Fruit fly (Drosophila melanogaster) whole organism, embryonic: Measurements from ENCODE around the gene alphaSnap.

ENCODE experiments used
- Atf-2 ChIP-seq: fragments of 200-800 bp; sonication (Bioruptor generic); optimal IDR thresholded peaks from 2 replicates; lab custom pipeline; 2016; ENCODE audit warnings: missing biosample characterization, missing genetic modification characterization
- CG10147 ChIP-seq: fragments of 200-800 bp; sonication (Bioruptor generic); optimal IDR thresholded peaks from 2 replicates; lab custom pipeline; 2019; ENCODE audit warnings: missing biosample characterization, mild to moderate bottlenecking, missing genetic modification characterization, moderate library complexity
- CG10267 ChIP-seq: fragments of 200-800 bp; sonication (Bioruptor generic); optimal IDR thresholded peaks from 2 replicates; lab custom pipeline; 2018; ENCODE audit warnings: missing biosample characterization, mild to moderate bottlenecking, missing genetic modification characterization, moderate library complexity
- CG10565 ChIP-seq: fragments of 200-800 bp; sonication (Bioruptor generic); optimal IDR thresholded peaks from 3 replicates; lab custom pipeline; 2016; ENCODE audit warnings: missing biosample characterization, mild to moderate bottlenecking, missing genetic modification characterization
- CG11085 ChIP-seq: fragments of 200-800 bp; sonication (Bioruptor generic); IDR thresholded peaks from 2 replicates; pipeline ENCODE4 v1.3.6; 2022; ENCODE audit warnings: missing biosample characterization, missing genetic modification characterization
- CG11560 ChIP-seq: fragments of 200-800 bp; sonication (Bioruptor generic); IDR thresholded peaks from 3 replicates; pipeline ENCODE4 v1.3.6; 2022; ENCODE audit warnings: missing biosample characterization, missing genetic modification characterization
- CG12391 ChIP-seq: fragments of 200-800 bp; sonication (Bioruptor generic); optimal IDR thresholded peaks from 3 replicates; lab custom pipeline; 2018; ENCODE audit warnings: missing biosample characterization, mild to moderate bottlenecking, missing genetic modification characterization, moderate library complexity
- CG13424 ChIP-seq: fragments of 200-800 bp; sonication (Bioruptor generic); optimal IDR thresholded peaks from 2 replicates; lab custom pipeline; 2019; ENCODE audit warnings: missing biosample characterization, mild to moderate bottlenecking, missing genetic modification characterization, moderate library complexity
- CG13894 ChIP-seq: fragments of 200-800 bp; sonication (Bioruptor generic); optimal IDR thresholded peaks from 3 replicates; lab custom pipeline; 2018; ENCODE audit warnings: missing biosample characterization, mild to moderate bottlenecking, missing genetic modification characterization, moderate library complexity
- CG15269 ChIP-seq: fragments of 200-800 bp; sonication (Bioruptor generic); optimal IDR thresholded peaks from 2 replicates; lab custom pipeline; 2018; ENCODE audit warnings: missing biosample characterization, mild to moderate bottlenecking, missing genetic modification characterization, moderate library complexity
- CG17802 ChIP-seq: fragments of 200-800 bp; sonication (Bioruptor generic); optimal IDR thresholded peaks from 2 replicates; lab custom pipeline; 2018; ENCODE audit warnings: missing biosample characterization, mild to moderate bottlenecking, missing genetic modification characterization, moderate library complexity
- CG17912 ChIP-seq: fragments of 200-800 bp; sonication (Bioruptor generic); optimal IDR thresholded peaks from 2 replicates; lab custom pipeline; 2018; ENCODE audit warnings: missing biosample characterization, mild to moderate bottlenecking, missing genetic modification characterization
- CG30020 ChIP-seq: fragments of 200-800 bp; optimal IDR thresholded peaks from 2 replicates; lab custom pipeline; 2019; ENCODE audit warnings: missing biosample characterization, mild to moderate bottlenecking, missing genetic modification characterization, moderate library complexity
- CG3281 ChIP-seq: fragments of 200-800 bp; sonication (Bioruptor generic); optimal IDR thresholded peaks from 3 replicates; lab custom pipeline; 2017; ENCODE audit warnings: missing biosample characterization, mild to moderate bottlenecking, missing genetic modification characterization
- CG3407 ChIP-seq: fragments of 200-800 bp; sonication (Bioruptor generic); optimal IDR thresholded peaks from 2 replicates; lab custom pipeline; 2018; ENCODE audit warnings: missing biosample characterization, mild to moderate bottlenecking, missing genetic modification characterization
- CG42726 ChIP-seq: fragments of 200-800 bp; sonication (Bioruptor generic); IDR thresholded peaks from 2 replicates; pipeline ENCODE4 v1.3.6; 2022; ENCODE audit warnings: missing biosample characterization, missing genetic modification characterization; ENCODE audit not compliant: partially characterized antibody
- CG4360 ChIP-seq: fragments of 200-800 bp; sonication (Bioruptor generic); IDR thresholded peaks from 2 replicates; pipeline ENCODE4 v1.3.6; 2022; ENCODE audit warnings: missing biosample characterization, missing genetic modification characterization
- CG7357 ChIP-seq: fragments of 200-800 bp; sonication (Bioruptor generic); IDR thresholded peaks from 3 replicates; pipeline ENCODE4 v1.3.6; 2022; ENCODE audit warnings: missing biosample characterization, missing genetic modification characterization
- CG8765 ChIP-seq: fragments of 200-800 bp; sonication (Bioruptor generic); IDR thresholded peaks from 2 replicates; pipeline ENCODE4 v1.3.6; 2022; ENCODE audit warnings: missing biosample characterization, missing genetic modification characterization
- CG9727 ChIP-seq: fragments of 200-800 bp; sonication (Bioruptor generic); optimal IDR thresholded peaks from 3 replicates; lab custom pipeline; 2017; ENCODE audit warnings: missing biosample characterization, mild to moderate bottlenecking, missing genetic modification characterization
- CG9817 ChIP-seq: fragments of 200-800 bp; sonication (Bioruptor generic); optimal IDR thresholded peaks from 2 replicates; lab custom pipeline; 2018; ENCODE audit warnings: missing biosample characterization, mild to moderate bottlenecking, missing genetic modification characterization, moderate library complexity
- CoRest ChIP-seq: fragments of 200-800 bp; sonication (Bioruptor generic); optimal IDR thresholded peaks from 3 replicates; lab custom pipeline; 2018; ENCODE audit warnings: missing biosample characterization, mild to moderate bottlenecking, missing genetic modification characterization, moderate library complexity
- Doc3 ChIP-seq: fragments of 200-800 bp; sonication (Bioruptor generic); IDR thresholded peaks from 3 replicates; pipeline ENCODE4 v1.3.6; 2022; ENCODE audit warnings: missing biosample characterization, missing genetic modification characterization; ENCODE audit not compliant: partially characterized antibody
- Elba2 ChIP-seq: fragments of 200-800 bp; sonication (Bioruptor generic); optimal IDR thresholded peaks from 3 replicates; lab custom pipeline; 2016; ENCODE audit warnings: missing biosample characterization, missing genetic modification characterization
- Fer3 ChIP-seq: fragments of 200-800 bp; sonication (Bioruptor generic); optimal IDR thresholded peaks from 2 replicates; lab custom pipeline; 2018; ENCODE audit warnings: missing biosample characterization, mild to moderate bottlenecking, missing genetic modification characterization, moderate library complexity
- Mad ChIP-seq: fragments of 200-800 bp; sonication (Bioruptor generic); optimal IDR thresholded peaks from 2 replicates; lab custom pipeline; 2016; ENCODE audit warnings: missing biosample characterization, missing genetic modification characterization
- Opbp ChIP-seq: fragments of 200-800 bp; sonication (Bioruptor generic); IDR thresholded peaks from 3 replicates; pipeline ENCODE4 v1.3.6; 2022; ENCODE audit warnings: missing biosample characterization, missing genetic modification characterization; ENCODE audit not compliant: partially characterized antibody
- PHDP ChIP-seq: fragments of 200-800 bp; sonication (Bioruptor generic); optimal IDR thresholded peaks from 3 replicates; lab custom pipeline; 2018; ENCODE audit warnings: missing biosample characterization, mild to moderate bottlenecking, missing genetic modification characterization, moderate library complexity
- Rx ChIP-seq: fragments of 200-800 bp; sonication (Bioruptor generic); IDR thresholded peaks from 2 replicates; pipeline ENCODE4 v1.3.6; 2022; ENCODE audit warnings: missing biosample characterization, missing genetic modification characterization
- bbx ChIP-seq: fragments of 200-800 bp; sonication (Bioruptor generic); IDR thresholded peaks from 2 replicates; pipeline ENCODE4 v1.3.6; 2022; ENCODE audit warnings: missing biosample characterization, missing genetic modification characterization; ENCODE audit not compliant: partially characterized antibody
- bigmax ChIP-seq: fragments of 200-800 bp; sonication (Bioruptor generic); optimal IDR thresholded peaks from 2 replicates; lab custom pipeline; 2018; ENCODE audit warnings: missing biosample characterization, mild to moderate bottlenecking, missing genetic modification characterization
- bowl ChIP-seq: fragments of 200-800 bp; sonication (Bioruptor generic); IDR thresholded peaks from 2 replicates; pipeline ENCODE4 v1.3.6; 2022; ENCODE audit warnings: missing biosample characterization, missing genetic modification characterization
- br ChIP-seq: fragments of >200 bp; optimal IDR thresholded peaks from 2 replicates; lab custom pipeline; 2017
- bsh ChIP-seq, 2 experiments: fragments of 200-800 bp; sonication (Bioruptor generic); optimal IDR thresholded peaks; 2 replicates each; lab custom pipeline; 2017 to 2018; ENCODE audit warnings: mild to moderate bottlenecking in 2 of 2, missing biosample characterization in 2 of 2, missing genetic modification characterization in 2 of 2, moderate library complexity in 1 of 2
- cato ChIP-seq: fragments of 200-800 bp; sonication (Bioruptor generic); optimal IDR thresholded peaks from 2 replicates; lab custom pipeline; 2016; ENCODE audit warnings: missing biosample characterization, missing genetic modification characterization, borderline replicate concordance
- chm ChIP-seq: fragments of 200-800 bp; sonication (Bioruptor generic); IDR thresholded peaks from 2 replicates; pipeline ENCODE4 v1.3.6; 2022; ENCODE audit warnings: missing biosample characterization, missing genetic modification characterization
- crc ChIP-seq: fragments of 200-800 bp; sonication (Bioruptor generic); optimal IDR thresholded peaks from 2 replicates; lab custom pipeline; 2016; ENCODE audit warnings: missing biosample characterization, missing genetic modification characterization
- danr ChIP-seq: fragments of 200-800 bp; sonication (Bioruptor generic); IDR thresholded peaks from 2 replicates; pipeline ENCODE4 v1.3.6; 2022; ENCODE audit warnings: missing biosample characterization, missing genetic modification characterization
- en ChIP-seq: fragments of 200-800 bp; sonication (Bioruptor generic); optimal IDR thresholded peaks from 2 replicates; lab custom pipeline; 2016; ENCODE audit warnings: missing biosample characterization, missing genetic modification characterization
- eve ChIP-seq, 2 experiments: fragments of >200 bp; optimal IDR thresholded peaks; 2 replicates each; lab custom pipeline; 2017; ENCODE audit warnings: missing biosample characterization in 2 of 2, missing genetic modification characterization in 2 of 2
- fd96Cb ChIP-seq: fragments of 200-800 bp; sonication (Bioruptor generic); optimal IDR thresholded peaks from 2 replicates; lab custom pipeline; 2018; ENCODE audit warnings: missing biosample characterization, mild to moderate bottlenecking, missing genetic modification characterization, moderate library complexity
- inv ChIP-seq: fragments of 200-800 bp; sonication (Bioruptor generic); IDR thresholded peaks from 2 replicates; pipeline ENCODE4 v1.3.6; 2022; ENCODE audit warnings: missing biosample characterization, missing genetic modification characterization; ENCODE audit not compliant: partially characterized antibody
- kay ChIP-seq: fragments of 200-800 bp; sonication (Bioruptor generic); optimal IDR thresholded peaks from 2 replicates; lab custom pipeline; 2016; ENCODE audit warnings: missing biosample characterization, missing genetic modification characterization
- nom ChIP-seq: fragments of 200-800 bp; sonication (Bioruptor generic); optimal IDR thresholded peaks from 2 replicates; lab custom pipeline; 2017; ENCODE audit warnings: missing biosample characterization, missing genetic modification characterization, mild to moderate bottlenecking, moderate library complexity, missing genetic modification reagents
- psq ChIP-seq: fragments of 200-800 bp; sonication (Bioruptor generic); optimal IDR thresholded peaks from 2 replicates; lab custom pipeline; 2017; ENCODE audit warnings: missing biosample characterization, missing genetic modification characterization
- row ChIP-seq: fragments of 200-800 bp; sonication (Bioruptor generic); IDR thresholded peaks from 3 replicates; pipeline ENCODE4 v1.3.6; 2022; ENCODE audit warnings: missing biosample characterization, missing genetic modification characterization
- salm ChIP-seq: fragments of 200-800 bp; sonication (Bioruptor generic); optimal IDR thresholded peaks from 2 replicates; lab custom pipeline; 2018; ENCODE audit warnings: missing biosample characterization, mild to moderate bottlenecking, missing genetic modification characterization
- schlank ChIP-seq: fragments of 200-800 bp; sonication (Bioruptor generic); optimal IDR thresholded peaks from 2 replicates; lab custom pipeline; 2018; ENCODE audit warnings: missing biosample characterization, mild to moderate bottlenecking, missing genetic modification characterization
- sd ChIP-seq: fragments of 200-800 bp; sonication (Bioruptor generic); optimal IDR thresholded peaks from 3 replicates; lab custom pipeline; 2018; ENCODE audit warnings: missing biosample characterization, mild to moderate bottlenecking, missing genetic modification characterization, moderate library complexity
- sisA ChIP-seq: fragments of 200-800 bp; sonication (Bioruptor generic); IDR thresholded peaks from 2 replicates; pipeline ENCODE4 v1.3.6; 2022; ENCODE audit warnings: missing biosample characterization, missing genetic modification characterization
- sna ChIP-seq: fragments of 200-800 bp; sonication (Bioruptor generic); IDR thresholded peaks from 2 replicates; pipeline ENCODE4 v1.3.6; 2022; ENCODE audit warnings: missing biosample characterization, missing genetic modification characterization; ENCODE audit not compliant: partially characterized antibody

alphaSnap gene

DNA sequence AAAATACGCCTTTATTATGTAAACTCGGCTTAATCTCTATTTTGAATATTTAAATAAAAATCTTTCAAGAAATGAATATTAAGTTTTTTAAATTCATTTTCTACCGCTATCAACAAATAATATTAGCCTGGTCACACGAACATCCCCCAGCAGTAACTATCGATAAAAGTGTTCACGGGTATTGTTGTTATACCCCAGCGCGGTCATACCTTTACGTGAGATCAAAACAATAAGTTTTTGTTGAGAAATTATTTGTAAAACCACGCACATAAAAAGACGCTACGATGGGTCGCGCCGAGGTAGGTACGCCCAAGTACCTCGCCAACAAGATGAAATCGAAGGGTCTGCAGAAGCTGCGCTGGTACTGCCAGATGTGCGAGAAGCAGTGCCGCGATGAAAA, 43.2 kb downstream of the alphaSnap start, which contains the start of gene kin17 (continued):
- TF ChIP-seq inv (GFP tag; lab: Robert Waterston, UW): peak; percentile 39; the same call in 1 of the 2 replicates
- no peak for TF ChIP-seq Rx (GFP tag; lab: Robert Waterston, UW)
- TF ChIP-seq sisA (GFP tag; lab: Robert Waterston, UW): no peak
- no peak for TF ChIP-seq CG8765 (GFP tag; lab: Robert Waterston, UW)
- TF ChIP-seq crc: no peak
- TF ChIP-seq CG13424: no peak
- TF ChIP-seq en: no peak
- no peak for TF ChIP-seq psq (GFP tag; lab: Kevin White, UChicago)
- TF ChIP-seq bsh (GFP tag; optimal IDR thresholded peaks at IDR 0.05; lab: Kevin White, UChicago): no peak
- TF ChIP-seq CG3281 (GFP tag; lab: Kevin White, UChicago): no peak
- peak; percentile 51; the same call in 1 of the 2 replicates for TF ChIP-seq sna
- no peak for TF ChIP-seq CG17802 (tag; lab: Kevin White, UChicago)
- TF ChIP-seq CG30020 (tag; lab: Kevin White, UChicago): no peak
- TF ChIP-seq sd: no peak
- no peak for TF ChIP-seq salm
- no peak for TF ChIP-seq CG4360 (GFP tag; lab: Robert Waterston, UW)
- TF ChIP-seq fd96Cb (tag; lab: Kevin White, UChicago): no peak
- no peak for TF ChIP-seq br (lab: Kevin White, UChicago)
- TF ChIP-seq Mad (GFP tag; lab: Kevin White, UChicago): no peak
- no peak for TF ChIP-seq bigmax
- TF ChIP-seq CG13894 (tag; lab: Kevin White, UChicago): no peak
- no peak for TF ChIP-seq eve (GFP tag; optimal IDR thresholded peaks at IDR 0.05; lab: Kevin White, UChicago)
- no peak for TF ChIP-seq CG9817 (tag; lab: Kevin White, UChicago)
- TF ChIP-seq PHDP (tag; lab: Kevin White, UChicago): no peak
- no peak for TF ChIP-seq CG10147 (GFP tag; lab: Kevin White, UChicago)
- no peak for TF ChIP-seq CG3407 (GFP tag; lab: Kevin White, UChicago)
- TF ChIP-seq bowl (GFP tag; lab: Robert Waterston, UW): no peak
- TF ChIP-seq CG11560 (tag; lab: Robert Waterston, UW): no peak
- TF ChIP-seq bbx (GFP tag; lab: Robert Waterston, UW): peak; percentile 75
- no peak for TF ChIP-seq cato
- TF ChIP-seq schlank (tag; lab: Kevin White, UChicago): no peak
- no peak for TF ChIP-seq danr (GFP tag; lab: Robert Waterston, UW)
- TF ChIP-seq Atf-2: no peak
- peak; percentile 45; the same call in 1 of the 3 replicates for TF ChIP-seq Doc3 (GFP tag; lab: Robert Waterston, UW)
- no peak for TF ChIP-seq Fer3 (tag; lab: Kevin White, UChicago)
- TF ChIP-seq CG9727 (GFP tag; lab: Kevin White, UChicago): no peak
- no peak for TF ChIP-seq kay (GFP tag; lab: Kevin White, UChicago)
- TF ChIP-seq CoRest (tag; lab: Kevin White, UChicago): no peak
- no peak for TF ChIP-seq nom (GFP tag; lab: Kevin White, UChicago)
- TF ChIP-seq CG15269 (tag; lab: Kevin White, UChicago): no peak
- TF ChIP-seq CG7357 (GFP tag; lab: Robert Waterston, UW): no peak
- peak; percentile 72 for TF ChIP-seq Opbp (GFP tag; lab: Robert Waterston, UW)
- TF ChIP-seq CG42726 (GFP tag; lab: Robert Waterston, UW): no peak
- no peak for TF ChIP-seq CG11085 (GFP tag; lab: Robert Waterston, UW)
- TF ChIP-seq CG12391 (tag; lab: Kevin White, UChicago): no peak
- TF ChIP-seq CG10267: peak; percentile 35
- TF ChIP-seq CG10565: no peak
- no peak for TF ChIP-seq CG17912 (GFP tag; lab: Kevin White, UChicago)
- no peak for TF ChIP-seq chm
- peak; percentile 57 for TF ChIP-seq Elba2 (GFP tag; lab: Kevin White, UChicago)
- TF ChIP-seq row: peak; percentile 14; the same call in 1 of the 3 replicates
